Fruit fly (Drosophila melanogaster) whole organism, wandering third instar larva: ENCODE measurements around the gene CG7024.
A peak's percentile ranks its signal among the peaks of the same experiment; 100 is the strongest.

ENCODE experiments used
- Dfd ChIP-seq: fragments of >200 bp; optimal IDR thresholded peaks from 2 replicates; lab custom pipeline; 2017; ENCODE audit warnings: missing biosample characterization, missing genetic modification characterization
- Hr78 ChIP-seq: fragments of >200 bp; optimal IDR thresholded peaks from 2 replicates; lab custom pipeline; 2017; ENCODE audit warnings: missing biosample characterization, missing genetic modification characterization
- Myc ChIP-seq: fragments of >200 bp; optimal IDR thresholded peaks from 2 replicates; lab custom pipeline; 2017
- psq ChIP-seq: fragments of 200-800 bp; sonication (Bioruptor generic); optimal IDR thresholded peaks from 3 replicates; lab custom pipeline; 2017; ENCODE audit warnings: missing biosample characterization, mild to moderate bottlenecking, missing genetic modification characterization, moderate library complexity
- rgr ChIP-seq: fragments of 200-800 bp; sonication (Bioruptor generic); optimal IDR thresholded peaks from 3 replicates; lab custom pipeline; 2016; ENCODE audit warnings: missing biosample characterization, mild to moderate bottlenecking, missing genetic modification characterization
- sage ChIP-seq: fragments of 200-800 bp; sonication (Bioruptor generic); optimal IDR thresholded peaks from 2 replicates; lab custom pipeline; 2016; ENCODE audit warnings: missing biosample characterization, mild to moderate bottlenecking, missing genetic modification characterization
- sv ChIP-seq: fragments of 200-800 bp; sonication (Bioruptor generic); optimal IDR thresholded peaks from 3 replicates; lab custom pipeline; 2016; ENCODE audit warnings: missing biosample characterization, missing genetic modification characterization
- tai ChIP-seq: sonication (Bioruptor generic); optimal IDR thresholded peaks from 2 replicates; lab custom pipeline; 2016; ENCODE audit warnings: missing biosample characterization, missing genetic modification characterization

- TF ChIP-seq tai (GFP tag; lab: Kevin White, UChicago) (no peak), sage (GFP tag; lab: Kevin White, UChicago) (no peak), Hr78 (no peak), Dfd (GFP tag; lab: Kevin White, UChicago) (no peak), Myc (no peak), rgr (peak; percentile 30), sv (GFP tag; lab: Kevin White, UChicago) (no peak), psq (no peak)
Observed at dm6 chrX:4677427-4677826, 27.7 kb upstream of the CG7024 start.
